Fruit fly (Drosophila melanogaster): ENCODE measurements around the gene osa.

DNA sequence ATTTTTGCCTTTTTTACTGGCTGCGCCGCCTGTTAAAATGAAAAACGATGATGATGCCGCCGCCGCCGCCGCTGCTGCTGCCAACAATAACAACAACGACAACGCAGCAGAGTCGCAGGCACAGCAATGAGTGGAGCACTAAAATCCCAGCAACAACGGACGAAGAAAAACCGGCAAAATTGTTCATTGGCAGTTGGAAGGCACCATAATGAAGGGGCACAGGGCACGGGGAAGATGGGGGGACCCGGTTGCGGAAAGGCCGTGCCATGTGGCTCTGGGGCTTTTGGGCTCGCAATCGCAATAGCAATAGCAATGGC, 13.7 kb downstream of the osa start:
- TF ChIP-seq yki (optimal IDR thresholded peaks at IDR 0.05) (no peak), CG13894 (tag; optimal IDR thresholded peaks at IDR 0.05) (no peak), H15 (GFP tag; IDR thresholded peaks at IDR 0.05) (no peak), lola (GFP tag; optimal IDR thresholded peaks at IDR 0.05) (no peak)
